Fruit fly (Drosophila melanogaster) whole organism, adult: ENCODE measurements around the gene ACXA.

ENCODE experiments used
- CG1620 ChIP-seq: fragments of 200-800 bp; sonication (Bioruptor generic); optimal IDR thresholded peaks from 2 replicates; lab custom pipeline; 2016; ENCODE audit warnings: missing biosample characterization, missing genetic modification characterization
- CG5204 ChIP-seq: fragments of 200-800 bp; sonication (Bioruptor generic); optimal IDR thresholded peaks from 2 replicates; lab custom pipeline; 2016; ENCODE audit warnings: missing biosample characterization, missing genetic modification characterization
- Hr96 ChIP-seq: fragments of 200-800 bp; sonication (Bioruptor generic); optimal IDR thresholded peaks from 2 replicates; lab custom pipeline; 2016; ENCODE audit warnings: missing biosample characterization, missing genetic modification characterization
- Mnt ChIP-seq: fragments of 200-800 bp; sonication (Bioruptor generic); optimal IDR thresholded peaks from 2 replicates; lab custom pipeline; 2016; ENCODE audit warnings: missing biosample characterization, mild to moderate bottlenecking, missing genetic modification characterization
- cic ChIP-seq: fragments of 200-800 bp; sonication (Bioruptor generic); optimal IDR thresholded peaks from 2 replicates; lab custom pipeline; 2017; ENCODE audit warnings: missing biosample characterization, mild to moderate bottlenecking, missing genetic modification characterization, moderate library complexity
- cnc ChIP-seq, 2 experiments: fragments of >200 bp; optimal IDR thresholded peaks; 2 replicates each; lab custom pipeline; 2017
- ovo ChIP-seq: fragments of 200-800 bp; sonication (Bioruptor generic); optimal IDR thresholded peaks from 2 replicates; lab custom pipeline; 2016; ENCODE audit warnings: missing biosample characterization, missing genetic modification characterization
- pad ChIP-seq: fragments of 200-800 bp; sonication (Bioruptor generic); optimal IDR thresholded peaks from 3 replicates; lab custom pipeline; 2017; ENCODE audit warnings: missing biosample characterization, missing genetic modification characterization, mild to moderate bottlenecking, moderate library complexity, missing genetic modification reagents

DNA sequence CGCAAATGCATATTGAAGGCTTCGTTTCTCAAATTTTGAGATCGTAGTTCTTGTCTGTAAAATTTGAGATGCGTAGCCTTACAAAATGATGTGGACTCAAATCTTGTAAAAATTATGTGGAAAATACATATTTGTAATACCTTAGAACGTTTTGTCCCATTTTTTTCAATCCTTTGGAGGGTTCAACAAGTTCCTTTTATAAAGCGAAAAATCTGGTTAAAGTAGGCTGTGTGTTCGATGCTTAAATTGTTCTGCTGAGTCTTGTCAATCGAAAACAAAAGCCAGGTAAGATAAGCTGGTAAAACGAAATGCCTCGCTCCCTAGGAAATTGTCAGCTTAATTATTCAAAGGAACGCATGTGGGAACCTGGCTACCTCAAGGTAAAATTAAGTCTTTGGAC, 4.4 kb downstream of the ACXA start, which contains the start of gene ACXE:
- TF ChIP-seq Mnt (GFP tag; lab: Kevin White, UChicago) (no peak), CG5204 (no peak), cic (GFP tag; lab: Kevin White, UChicago) (no peak), cnc (optimal IDR thresholded peaks at IDR 0.05; lab: Kevin White, UChicago) (no peak), Hr96 (no peak), ovo (no peak), CG1620 (GFP tag; lab: Kevin White, UChicago) (no peak), pad (no peak)
